Fruit fly (Drosophila melanogaster) whole organism, wandering third instar larva: ENCODE measurements around the gene vri.

Source experiments
- Abd-B ChIP-seq: fragments of >200 bp; optimal IDR thresholded peaks from 2 replicates; lab custom pipeline; 2017; ENCODE audit warnings: missing biosample characterization, missing genetic modification characterization
- CG32264 ChIP-seq: fragments of 200-800 bp; sonication (Bioruptor generic); optimal IDR thresholded peaks from 2 replicates; lab custom pipeline; 2016; ENCODE audit warnings: missing biosample characterization, missing genetic modification characterization
- CG9705 ChIP-seq: fragments of 200-800 bp; sonication (Bioruptor generic); optimal IDR thresholded peaks from 2 replicates; lab custom pipeline; 2018; ENCODE audit warnings: missing biosample characterization, mild to moderate bottlenecking, missing genetic modification characterization
- CrebA ChIP-seq: fragments of 200-800 bp; sonication (Bioruptor generic); optimal IDR thresholded peaks from 2 replicates; lab custom pipeline; 2016; ENCODE audit warnings: missing biosample characterization, mild to moderate bottlenecking, missing genetic modification characterization, borderline replicate concordance
- Dfd ChIP-seq: fragments of >200 bp; optimal IDR thresholded peaks from 2 replicates; lab custom pipeline; 2017; ENCODE audit warnings: missing biosample characterization, missing genetic modification characterization
- Dif ChIP-seq: fragments of 200-275, 200-300 bp; sonication (Bioruptor generic); optimal IDR thresholded peaks from 2 replicates; lab custom pipeline; 2018; ENCODE audit warnings: missing biosample characterization, missing genetic modification characterization; ENCODE audit not compliant: partially characterized antibody
- GATAd ChIP-seq: sonication (Bioruptor generic); optimal IDR thresholded peaks from 2 replicates; lab custom pipeline; 2016; ENCODE audit warnings: missing biosample characterization, missing genetic modification characterization
- HLH106 ChIP-seq: fragments of 200-800 bp; optimal IDR thresholded peaks from 3 replicates; lab custom pipeline; 2019; ENCODE audit warnings: missing biosample characterization, mild to moderate bottlenecking, missing genetic modification characterization, moderate library complexity
- Hnf4 ChIP-seq: fragments of 200-800 bp; sonication (Bioruptor generic); optimal IDR thresholded peaks from 2 replicates; lab custom pipeline; 2016; ENCODE audit warnings: missing biosample characterization, mild to moderate bottlenecking, missing genetic modification characterization
- Hr78 ChIP-seq: fragments of >200 bp; optimal IDR thresholded peaks from 2 replicates; lab custom pipeline; 2017; ENCODE audit warnings: missing biosample characterization, missing genetic modification characterization
- Hr83 ChIP-seq: fragments of 200-300 bp; sonication (Bioruptor generic); optimal IDR thresholded peaks from 2 replicates; lab custom pipeline; 2016; ENCODE audit warnings: missing biosample characterization, mild to moderate bottlenecking, missing genetic modification characterization, moderate library complexity; ENCODE audit not compliant: poor library complexity, severe bottlenecking
- Jra ChIP-seq: sonication (Bioruptor generic); optimal IDR thresholded peaks from 2 replicates; lab custom pipeline; 2016; ENCODE audit warnings: missing biosample characterization, missing genetic modification characterization
- Mio ChIP-seq: sonication (Bioruptor generic); optimal IDR thresholded peaks from 2 replicates; lab custom pipeline; 2016; ENCODE audit warnings: missing biosample characterization, missing genetic modification characterization
- Myc ChIP-seq: fragments of >200 bp; optimal IDR thresholded peaks from 2 replicates; lab custom pipeline; 2017
- N ChIP-seq: fragments of >200 bp; optimal IDR thresholded peaks from 2 replicates; lab custom pipeline; 2018; ENCODE audit warnings: missing biosample characterization, missing external identifiers, missing genetic modification characterization
- OdsH ChIP-seq: fragments of 200-800 bp; sonication (Bioruptor generic); optimal IDR thresholded peaks from 2 replicates; lab custom pipeline; 2016; ENCODE audit warnings: missing biosample characterization, mild to moderate bottlenecking, missing genetic modification characterization
- Rel ChIP-seq, 2 experiments: fragments of 200-800 bp; sonication (Bioruptor generic) in 1 of 2; optimal IDR thresholded peaks; 2 replicates in 1 of 2; 3 replicates in 1 of 2; lab custom pipeline; 2016 to 2019; ENCODE audit warnings: mild to moderate bottlenecking in 2 of 2, missing biosample characterization in 2 of 2, missing genetic modification characterization in 2 of 2, moderate library complexity in 1 of 2
- Sp1 ChIP-seq: fragments of 200-800 bp; sonication (Bioruptor generic); optimal IDR thresholded peaks from 3 replicates; lab custom pipeline; 2019; ENCODE audit warnings: missing biosample characterization, mild to moderate bottlenecking, missing genetic modification characterization, moderate library complexity
- Vsx2 ChIP-seq: fragments of 200-300, 225-300 bp; sonication (Bioruptor generic); optimal IDR thresholded peaks from 2 replicates; lab custom pipeline; 2018; ENCODE audit warnings: missing biosample characterization, missing genetic modification characterization; ENCODE audit not compliant: partially characterized antibody
- br ChIP-seq: fragments of 200-800 bp; sonication (Bioruptor generic); optimal IDR thresholded peaks from 2 replicates; lab custom pipeline; 2016; ENCODE audit warnings: missing biosample characterization, missing genetic modification characterization
- brk ChIP-seq: fragments of 200-800 bp; sonication (Bioruptor generic); optimal IDR thresholded peaks from 2 replicates; lab custom pipeline; 2016; ENCODE audit warnings: missing biosample characterization, mild to moderate bottlenecking, missing genetic modification characterization
- dl ChIP-seq, 2 experiments: fragments of 175-275, 200-275 bp in 1 of 2; fragments of 200-275 bp in 1 of 2; sonication (Bioruptor generic); optimal IDR thresholded peaks; lab custom pipeline; 2018; ENCODE audit warnings: mild to moderate bottlenecking in 2 of 2, missing biosample characterization in 2 of 2, missing genetic modification characterization in 2 of 2, moderate library complexity in 2 of 2; ENCODE audit not compliant: partially characterized antibody in 2 of 2, insufficient read depth in 1 of 2
- dmrt93B ChIP-seq: fragments of 200-800 bp; sonication (Bioruptor generic); optimal IDR thresholded peaks from 2 replicates; lab custom pipeline; 2018; ENCODE audit warnings: missing biosample characterization, mild to moderate bottlenecking, missing genetic modification characterization
- dsf ChIP-seq: sonication (Bioruptor generic); optimal IDR thresholded peaks from 2 replicates; lab custom pipeline; 2016; ENCODE audit warnings: missing biosample characterization, missing genetic modification characterization, borderline replicate concordance
- ey ChIP-seq: fragments of 200-800 bp; sonication (Bioruptor generic); optimal IDR thresholded peaks from 2 replicates; lab custom pipeline; 2016; ENCODE audit warnings: missing biosample characterization, missing genetic modification characterization
- foxo ChIP-seq, 2 experiments: fragments of 200-800 bp; sonication (Bioruptor generic); optimal IDR thresholded peaks; 2 replicates in 1 of 2; 3 replicates in 1 of 2; lab custom pipeline; 2016 to 2017; ENCODE audit warnings: missing biosample characterization in 2 of 2, missing genetic modification characterization in 2 of 2
- fru ChIP-seq: fragments of 200-800 bp; sonication (Bioruptor generic); optimal IDR thresholded peaks from 3 replicates; lab custom pipeline; 2016; ENCODE audit warnings: missing biosample characterization, mild to moderate bottlenecking, missing genetic modification characterization
- h ChIP-seq: fragments of 200-800 bp; sonication (Bioruptor generic); optimal IDR thresholded peaks from 3 replicates; lab custom pipeline; 2016; ENCODE audit warnings: missing biosample characterization, mild to moderate bottlenecking, missing genetic modification characterization
- jim ChIP-seq: fragments of 175-275, 200-325 bp; sonication (Bioruptor generic); optimal IDR thresholded peaks from 2 replicates; lab custom pipeline; 2016; ENCODE audit warnings: missing biosample characterization, mild to moderate bottlenecking, missing genetic modification characterization
- lola ChIP-seq: fragments of >200 bp; optimal IDR thresholded peaks from 2 replicates; lab custom pipeline; 2017; ENCODE audit warnings: missing biosample characterization, missing genetic modification characterization
- pan ChIP-seq: fragments of >200 bp; optimal IDR thresholded peaks from 2 replicates; lab custom pipeline; 2017
- psq ChIP-seq: fragments of 200-800 bp; sonication (Bioruptor generic); optimal IDR thresholded peaks from 3 replicates; lab custom pipeline; 2017; ENCODE audit warnings: missing biosample characterization, mild to moderate bottlenecking, missing genetic modification characterization, moderate library complexity
- rgr ChIP-seq: fragments of 200-800 bp; sonication (Bioruptor generic); optimal IDR thresholded peaks from 3 replicates; lab custom pipeline; 2016; ENCODE audit warnings: missing biosample characterization, mild to moderate bottlenecking, missing genetic modification characterization
- sage ChIP-seq: fragments of 200-800 bp; sonication (Bioruptor generic); optimal IDR thresholded peaks from 2 replicates; lab custom pipeline; 2016; ENCODE audit warnings: missing biosample characterization, mild to moderate bottlenecking, missing genetic modification characterization
- sv ChIP-seq: fragments of 200-800 bp; sonication (Bioruptor generic); optimal IDR thresholded peaks from 3 replicates; lab custom pipeline; 2016; ENCODE audit warnings: missing biosample characterization, missing genetic modification characterization
- tai ChIP-seq: sonication (Bioruptor generic); optimal IDR thresholded peaks from 2 replicates; lab custom pipeline; 2016; ENCODE audit warnings: missing biosample characterization, missing genetic modification characterization
- usp ChIP-seq: fragments of >200 bp; optimal IDR thresholded peaks from 2 replicates; lab custom pipeline; 2017; ENCODE audit warnings: missing biosample characterization, missing genetic modification characterization
- woc ChIP-seq: sonication (Bioruptor generic); optimal IDR thresholded peaks from 2 replicates; lab custom pipeline; 2016; ENCODE audit warnings: missing biosample characterization, mild to moderate bottlenecking, missing genetic modification characterization

Gene vri

DNA sequence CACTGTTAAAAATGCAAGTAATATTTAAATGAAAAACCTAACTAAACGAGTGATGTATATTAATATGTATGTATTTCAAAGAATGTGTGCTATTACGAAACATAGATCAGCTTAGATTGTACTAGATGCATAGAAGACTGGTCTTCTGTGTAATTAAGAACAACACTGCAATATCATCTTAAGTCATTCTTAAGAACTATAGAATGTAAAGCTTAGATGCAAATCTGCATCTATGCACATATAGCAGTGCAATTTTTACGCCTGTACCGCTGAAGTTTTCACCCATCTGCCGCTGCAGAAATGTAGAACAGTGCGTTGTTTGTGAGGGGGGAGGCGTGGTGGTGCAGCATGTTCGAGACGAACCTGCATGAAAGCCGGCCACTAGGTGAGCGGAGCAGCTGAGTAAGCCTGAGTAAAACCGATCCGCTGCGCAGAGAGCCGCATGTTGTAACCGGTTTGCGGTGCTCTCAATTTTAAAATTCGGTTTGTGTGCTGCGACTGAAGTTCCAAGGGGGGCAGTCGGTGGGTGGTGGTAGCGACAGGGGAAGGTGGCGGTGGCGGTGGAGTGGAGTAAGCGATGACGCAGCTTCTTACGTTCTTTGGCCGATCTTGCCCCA is 8.0 kb downstream of the vri start:
- TF ChIP-seq fru (GFP tag; lab: Kevin White, UChicago) (peak; percentile 32), dl (GFP tag; optimal IDR thresholded peaks at IDR 0.05; lab: Kevin White, UChicago; ENCODE audit: insufficient read depth in 1 of 2, partially characterized antibody in 2 of 2) (peak; percentile 54 to 71), ey (GFP tag; lab: Kevin White, UChicago) (peak; percentile 20), foxo (GFP tag; optimal IDR thresholded peaks at IDR 0.05; lab: Kevin White, UChicago) (no peak), Jra (GFP tag; lab: Kevin White, UChicago) (peak; percentile 78), Rel (GFP tag; optimal IDR thresholded peaks at IDR 0.05; lab: Kevin White, UChicago) (no peak), Rel (tag; optimal IDR thresholded peaks at IDR 0.05; lab: Kevin White, UChicago) (peak; percentile 37), jim (no peak), brk (GFP tag; lab: Kevin White, UChicago) (no peak), dsf (no peak), OdsH (no peak), CrebA (GFP tag; lab: Kevin White, UChicago) (no peak), CG9705 (no peak), Vsx2 (GFP tag; lab: Kevin White, UChicago) (no peak), Dif (GFP tag; lab: Kevin White, UChicago) (peak; percentile 83), N (GFP tag; lab: Kevin White, UChicago) (no peak)
- TF ChIP-seq, all 38 proteins: peak for 6

DNA sequence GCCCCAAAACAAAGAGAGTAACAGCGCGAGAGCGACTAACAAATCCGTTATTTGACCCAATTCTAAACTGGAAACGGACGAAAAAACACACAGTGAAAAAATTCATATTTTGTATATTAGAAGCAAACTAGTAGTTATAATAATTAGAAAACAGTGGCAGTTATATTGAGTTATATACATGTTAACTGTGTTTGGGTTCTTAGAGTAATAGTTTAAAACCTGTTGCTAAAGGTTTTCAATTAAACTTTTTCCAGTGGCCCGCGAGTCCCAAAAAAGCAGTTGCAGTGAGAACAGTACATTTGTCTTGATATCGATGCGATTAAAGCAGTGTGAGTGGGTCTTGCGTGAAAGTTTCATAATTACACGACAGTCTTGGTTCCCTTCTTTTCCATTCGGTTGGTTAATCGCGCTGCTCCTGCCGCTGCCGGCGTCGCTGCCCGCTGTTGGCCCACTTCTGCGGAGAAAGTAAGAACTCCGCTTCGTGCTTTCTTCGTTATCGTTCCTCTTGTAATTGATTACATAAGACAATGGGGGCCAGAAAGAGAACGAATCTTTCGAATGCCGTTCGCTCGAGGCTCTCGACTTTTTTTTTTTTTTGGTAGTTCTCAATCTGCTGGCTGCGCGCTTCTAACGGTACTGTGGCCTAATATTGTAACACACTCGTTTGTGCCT is 8.7 kb downstream of the vri start:
- TF ChIP-seq Rel (GFP tag; optimal IDR thresholded peaks at IDR 0.05; lab: Kevin White, UChicago) (no peak), Rel (tag; optimal IDR thresholded peaks at IDR 0.05; lab: Kevin White, UChicago) (no peak), brk (GFP tag; lab: Kevin White, UChicago) (peak; percentile 12), N (GFP tag; lab: Kevin White, UChicago) (no peak), woc (peak; percentile 44), Dif (GFP tag; lab: Kevin White, UChicago) (no peak), Hnf4 (GFP tag; lab: Kevin White, UChicago) (peak; percentile 59), usp (GFP tag; lab: Kevin White, UChicago) (no peak), br (GFP tag; lab: Kevin White, UChicago) (peak; percentile 53), CG32264 (peak; percentile 13), Hr83 (no peak), OdsH (peak; percentile 59), sage (GFP tag; lab: Kevin White, UChicago) (peak; percentile 9), Sp1 (peak; percentile 69), h (GFP tag; lab: Kevin White, UChicago) (peak; percentile 79), Abd-B (no peak), pan (no peak), Hr78 (no peak), foxo (GFP tag; optimal IDR thresholded peaks at IDR 0.05; lab: Kevin White, UChicago) (peak in 1 of 2 experiments; percentile 77), Dfd (GFP tag; lab: Kevin White, UChicago) (no peak), dmrt93B (GFP tag; lab: Kevin White, UChicago) (peak; percentile 45), fru (GFP tag; lab: Kevin White, UChicago) (peak; percentile 82), tai (GFP tag; lab: Kevin White, UChicago) (peak; percentile 54), Mio (GFP tag; lab: Kevin White, UChicago) (no peak), Vsx2 (GFP tag; lab: Kevin White, UChicago) (no peak), CrebA (GFP tag; lab: Kevin White, UChicago) (peak; percentile 4), sv (GFP tag; lab: Kevin White, UChicago) (no peak), psq (GFP tag; lab: Kevin White, UChicago) (peak; percentile 41), Myc (lab: Kevin White, UChicago) (no peak), HLH106 (peak; percentile 69), CG9705 (peak; percentile 3), Jra (GFP tag; lab: Kevin White, UChicago) (no peak), dsf (no peak), lola (GFP tag; lab: Kevin White, UChicago) (no peak), jim (no peak), rgr (GFP tag; lab: Kevin White, UChicago) (peak; percentile 62), ey (GFP tag; lab: Kevin White, UChicago) (peak; percentile 69), dl (GFP tag; optimal IDR thresholded peaks at IDR 0.05; lab: Kevin White, UChicago; ENCODE audit: insufficient read depth in 1 of 2, partially characterized antibody in 2 of 2) (no peak), GATAd (GFP tag; lab: Kevin White, UChicago) (no peak)
